Fruit fly (Drosophila melanogaster) whole organism, embryonic: ENCODE results near the gene NELF-B.
A peak's percentile ranks its signal among the peaks of the same experiment; 100 is the strongest.

Experiments
- Ada2b ChIP-seq: fragments of 200-800 bp; sonication (Bioruptor generic); IDR thresholded peaks from 2 replicates; pipeline ENCODE4 v1.3.6; 2022; ENCODE audit warnings: missing biosample characterization, missing genetic modification characterization
- Aef1 ChIP-seq: fragments of 200-800 bp; sonication (Bioruptor generic); IDR thresholded peaks from 3 replicates; pipeline ENCODE4 v1.3.6; 2022; ENCODE audit warnings: missing biosample characterization, missing genetic modification characterization
- Asciz ChIP-seq: fragments of 200-800 bp; sonication (Bioruptor generic); optimal IDR thresholded peaks from 2 replicates; lab custom pipeline; 2017; ENCODE audit warnings: missing biosample characterization, mild to moderate bottlenecking, missing genetic modification characterization, missing genetic modification reagents
- CG11456 ChIP-seq: fragments of 200-800 bp; sonication (Bioruptor generic); IDR thresholded peaks from 3 replicates; pipeline ENCODE4 v1.3.6; 2022; ENCODE audit warnings: missing biosample characterization, missing genetic modification characterization
- CG12104 ChIP-seq: fragments of 200-800 bp; sonication (Bioruptor generic); optimal IDR thresholded peaks from 3 replicates; lab custom pipeline; 2016; ENCODE audit warnings: missing biosample characterization, missing genetic modification characterization
- CG14965 ChIP-seq: fragments of 200-800 bp; sonication (Bioruptor generic); optimal IDR thresholded peaks from 2 replicates; lab custom pipeline; 2016; ENCODE audit warnings: missing biosample characterization, missing genetic modification characterization, borderline replicate concordance
- CG15696 ChIP-seq: fragments of 200-800 bp; sonication (Bioruptor generic); optimal IDR thresholded peaks from 2 replicates; lab custom pipeline; 2019; ENCODE audit warnings: missing biosample characterization, mild to moderate bottlenecking, missing genetic modification characterization, moderate library complexity
- CG1603 ChIP-seq: fragments of 200-800 bp; sonication (Bioruptor generic); optimal IDR thresholded peaks from 2 replicates; lab custom pipeline; 2019; ENCODE audit warnings: missing biosample characterization, mild to moderate bottlenecking, missing genetic modification characterization, moderate library complexity
- CG16779 ChIP-seq: fragments of 200-800 bp; sonication (Bioruptor generic); IDR thresholded peaks from 2 replicates; pipeline ENCODE4 v1.3.6; 2022; ENCODE audit warnings: missing biosample characterization, missing genetic modification characterization
- CG16813 ChIP-seq: fragments of 200-800 bp; sonication (Bioruptor generic); IDR thresholded peaks from 3 replicates; pipeline ENCODE4 v1.3.6; 2022; ENCODE audit warnings: missing biosample characterization, missing genetic modification characterization; ENCODE audit not compliant: partially characterized antibody
- CG17829 ChIP-seq: fragments of 200-800 bp; optimal IDR thresholded peaks from 2 replicates; lab custom pipeline; 2019; ENCODE audit warnings: missing biosample characterization, mild to moderate bottlenecking, missing genetic modification characterization, moderate library complexity
- CG31224 ChIP-seq: fragments of 200-800 bp; sonication (Bioruptor generic); IDR thresholded peaks from 2 replicates; pipeline ENCODE4 v1.3.6; 2022; ENCODE audit warnings: missing biosample characterization, missing genetic modification characterization
- CG3163 ChIP-seq: fragments of 200-800 bp; sonication (Bioruptor generic); optimal IDR thresholded peaks from 3 replicates; lab custom pipeline; 2016; ENCODE audit warnings: missing biosample characterization, missing genetic modification characterization
- CG33557 ChIP-seq: fragments of 200-800 bp; sonication (Bioruptor generic); optimal IDR thresholded peaks from 2 replicates; lab custom pipeline; 2019; ENCODE audit warnings: missing biosample characterization, mild to moderate bottlenecking, missing genetic modification characterization, moderate library complexity
- CG4854 ChIP-seq: fragments of 200-800 bp; sonication (Bioruptor generic); optimal IDR thresholded peaks from 2 replicates; lab custom pipeline; 2016; ENCODE audit warnings: missing biosample characterization, missing genetic modification characterization, inconsistent platforms
- CG7963 ChIP-seq: fragments of 200-800 bp; sonication (Bioruptor generic); IDR thresholded peaks from 3 replicates; pipeline ENCODE4 v1.3.6; 2022; ENCODE audit warnings: missing biosample characterization, missing genetic modification characterization; ENCODE audit not compliant: partially characterized antibody
- CG8281 ChIP-seq: fragments of 200-800 bp; sonication (Bioruptor generic); optimal IDR thresholded peaks from 2 replicates; lab custom pipeline; 2018; ENCODE audit warnings: missing biosample characterization, mild to moderate bottlenecking, missing genetic modification characterization, moderate library complexity
- CG8478 ChIP-seq: fragments of >200 bp; optimal IDR thresholded peaks from 2 replicates; lab custom pipeline; 2018
- CG9727 ChIP-seq: fragments of 200-800 bp; sonication (Bioruptor generic); optimal IDR thresholded peaks from 3 replicates; lab custom pipeline; 2017; ENCODE audit warnings: missing biosample characterization, mild to moderate bottlenecking, missing genetic modification characterization
- D ChIP-seq, 2 experiments: fragments of 200-800 bp in 1 of 2; fragments of >200 bp in 1 of 2; sonication (Bioruptor generic) in 1 of 2; optimal IDR thresholded peaks; 2 replicates in 1 of 2; 3 replicates in 1 of 2; lab custom pipeline; 2017; ENCODE audit warnings: mild to moderate bottlenecking in 1 of 2, missing biosample characterization in 1 of 2, missing genetic modification characterization in 1 of 2, missing genetic modification reagents in 1 of 2
- Dfd ChIP-seq, 2 experiments: fragments of >200 bp; optimal IDR thresholded peaks; 2 replicates each; lab custom pipeline; 2017; ENCODE audit warnings: missing biosample characterization in 2 of 2, missing genetic modification characterization in 2 of 2
- Ets97D ChIP-seq: fragments of 200-800 bp; sonication (Bioruptor generic); optimal IDR thresholded peaks from 3 replicates; lab custom pipeline; 2016; ENCODE audit warnings: missing biosample characterization, missing genetic modification characterization
- Fer1 ChIP-seq: fragments of 200-800 bp; sonication (Bioruptor generic); optimal IDR thresholded peaks from 2 replicates; lab custom pipeline; 2017; ENCODE audit warnings: missing biosample characterization, mild to moderate bottlenecking, missing genetic modification characterization
- Hr39 ChIP-seq: fragments of >200 bp; optimal IDR thresholded peaks from 2 replicates; lab custom pipeline; 2017
- Meics ChIP-seq: fragments of 200-800 bp; sonication (Bioruptor generic); optimal IDR thresholded peaks from 2 replicates; lab custom pipeline; 2017; ENCODE audit warnings: missing biosample characterization, mild to moderate bottlenecking, missing genetic modification characterization
- Nf-YB ChIP-seq: fragments of 200-800 bp; sonication (Bioruptor generic); optimal IDR thresholded peaks from 3 replicates; lab custom pipeline; 2019; ENCODE audit warnings: missing biosample characterization, mild to moderate bottlenecking, missing genetic modification characterization, moderate library complexity
- Sry-β ChIP-seq: fragments of 200-800 bp; sonication (Bioruptor generic); optimal IDR thresholded peaks from 2 replicates; lab custom pipeline; 2018; ENCODE audit warnings: missing biosample characterization, mild to moderate bottlenecking, missing genetic modification characterization, moderate library complexity
- al ChIP-seq: fragments of 200-800 bp; sonication (Bioruptor generic); IDR thresholded peaks from 2 replicates; pipeline ENCODE4 v1.3.6; 2022; ENCODE audit warnings: missing biosample characterization, missing genetic modification characterization
- az2 ChIP-seq: fragments of 200-800 bp; sonication (Bioruptor generic); optimal IDR thresholded peaks from 3 replicates; lab custom pipeline; 2016; ENCODE audit warnings: missing biosample characterization, missing genetic modification characterization
- bigmax ChIP-seq: fragments of 200-800 bp; sonication (Bioruptor generic); optimal IDR thresholded peaks from 2 replicates; lab custom pipeline; 2018; ENCODE audit warnings: missing biosample characterization, mild to moderate bottlenecking, missing genetic modification characterization
- br ChIP-seq: fragments of >200 bp; optimal IDR thresholded peaks from 2 replicates; lab custom pipeline; 2017
- cad ChIP-seq: fragments of >200 bp; optimal IDR thresholded peaks from 2 replicates; lab custom pipeline; 2017; ENCODE audit warnings: missing biosample characterization, missing genetic modification characterization
- cas ChIP-seq: fragments of 200-800 bp; sonication (Bioruptor generic); IDR thresholded peaks from 2 replicates; pipeline ENCODE4 v1.3.6; 2022; ENCODE audit warnings: missing biosample characterization, missing genetic modification characterization
- chn ChIP-seq: fragments of 200-800 bp; sonication (Bioruptor generic); optimal IDR thresholded peaks from 2 replicates; lab custom pipeline; 2016; ENCODE audit warnings: missing biosample characterization, missing genetic modification characterization
- crol ChIP-seq: fragments of 200-800 bp; sonication (Bioruptor generic); IDR thresholded peaks from 2 replicates; pipeline ENCODE4 v1.3.6; 2022; ENCODE audit warnings: missing biosample characterization, missing genetic modification characterization
- danr ChIP-seq: fragments of 200-800 bp; sonication (Bioruptor generic); IDR thresholded peaks from 2 replicates; pipeline ENCODE4 v1.3.6; 2022; ENCODE audit warnings: missing biosample characterization, missing genetic modification characterization
- dpn ChIP-seq, 2 experiments: fragments of 200-800 bp; sonication (Bioruptor generic); optimal IDR thresholded peaks; 3 replicates each; lab custom pipeline; 2016; ENCODE audit warnings: missing biosample characterization in 2 of 2, missing genetic modification characterization in 2 of 2
- ewg ChIP-seq: fragments of 200-800 bp; sonication (Bioruptor generic); optimal IDR thresholded peaks from 3 replicates; lab custom pipeline; 2017; ENCODE audit warnings: mild to moderate bottlenecking, missing biosample characterization, missing genetic modification reagents, missing genetic modification characterization
- exex ChIP-seq: fragments of 200-800 bp; sonication (Bioruptor generic); optimal IDR thresholded peaks from 4 replicates; lab custom pipeline; 2018; ENCODE audit warnings: missing biosample characterization, mild to moderate bottlenecking, missing genetic modification characterization, moderate library complexity
- fd102C ChIP-seq: fragments of 200-800 bp; sonication (Bioruptor generic); optimal IDR thresholded peaks from 2 replicates; lab custom pipeline; 2018; ENCODE audit warnings: missing biosample characterization, mild to moderate bottlenecking, missing genetic modification characterization, moderate library complexity
- ham ChIP-seq: fragments of 200-800 bp; sonication (Bioruptor generic); IDR thresholded peaks from 2 replicates; pipeline ENCODE4 v1.3.6; 2022; ENCODE audit warnings: missing biosample characterization, missing genetic modification characterization
- hbn ChIP-seq: fragments of 200-800 bp; sonication (Bioruptor generic); IDR thresholded peaks from 2 replicates; pipeline ENCODE4 v1.3.6; 2022; ENCODE audit warnings: missing biosample characterization, missing genetic modification characterization; ENCODE audit not compliant: partially characterized antibody
- mirr ChIP-seq: fragments of 200-800 bp; sonication (Bioruptor generic); optimal IDR thresholded peaks from 3 replicates; lab custom pipeline; 2018; ENCODE audit warnings: missing biosample characterization, mild to moderate bottlenecking, missing genetic modification characterization
- sc ChIP-seq, 3 experiments: fragments of >200 bp in 2 of 3; fragments of 200-800 bp in 1 of 3; sonication (Bioruptor generic) in 1 of 3; optimal IDR thresholded peaks; 2 replicates in 2 of 3; 3 replicates in 1 of 3; lab custom pipeline; 2017; ENCODE audit warnings: mild to moderate bottlenecking in 1 of 3, missing biosample characterization in 1 of 3, missing genetic modification characterization in 1 of 3, missing genetic modification reagents in 1 of 3
- slou ChIP-seq: fragments of 200-800 bp; sonication (Bioruptor generic); optimal IDR thresholded peaks from 3 replicates; lab custom pipeline; 2016; ENCODE audit warnings: missing biosample characterization, missing genetic modification characterization
- sob ChIP-seq: fragments of 200-800 bp; sonication (Bioruptor generic); IDR thresholded peaks from 2 replicates; pipeline ENCODE4 v1.3.6; 2022; ENCODE audit warnings: missing biosample characterization, missing genetic modification characterization
- ttk ChIP-seq: fragments of 200-800 bp; sonication (Bioruptor generic); IDR thresholded peaks from 2 replicates; pipeline ENCODE4 v2.1.2; 2022; ENCODE audit warnings: missing biosample characterization, missing genetic modification characterization
- wek ChIP-seq: fragments of 200-800 bp; sonication (Bioruptor generic); optimal IDR thresholded peaks from 3 replicates; lab custom pipeline; 2018; ENCODE audit warnings: missing biosample characterization, mild to moderate bottlenecking, missing genetic modification characterization, moderate library complexity

NELF-B gene

dm6 chrX:7708942-7709707 is 19.0 kb downstream of the NELF-B start, which contains the start of gene CHES-1-like (continued):
- TF ChIP-seq CG7963 (GFP tag; lab: Robert Waterston, UW) (no peak), Aef1 (GFP tag; lab: Robert Waterston, UW) (peak; percentile 74), hbn (GFP tag; lab: Robert Waterston, UW) (no peak), exex (tag; lab: Kevin White, UChicago) (peak; percentile 48), CG16813 (GFP tag; lab: Robert Waterston, UW) (no peak), ham (GFP tag; lab: Robert Waterston, UW) (no peak), chn (peak; percentile 88), ewg (GFP tag; lab: Kevin White, UChicago) (peak; percentile 86), ttk (peak; percentile 82), dpn (GFP tag; optimal IDR thresholded peaks at IDR 0.05; lab: Kevin White, UChicago) (peak; percentile 91 to 93), CG8281 (tag; lab: Kevin White, UChicago) (peak; percentile 73), Fer1 (GFP tag; lab: Kevin White, UChicago) (peak; percentile 88), CG17829 (peak; percentile 91), crol (GFP tag; lab: Robert Waterston, UW) (peak; percentile 96), Asciz (GFP tag; lab: Kevin White, UChicago) (peak; percentile 92), Nf-YB (peak; percentile 76), CG4854 (GFP tag; lab: Kevin White, UChicago) (peak; percentile 70), sc (optimal IDR thresholded peaks at IDR 0.05; lab: Kevin White, UChicago) (no peak), sc (GFP tag; optimal IDR thresholded peaks at IDR 0.05; lab: Kevin White, UChicago) (peak; percentile 90), CG11456 (peak; percentile 71; the same call in 2 of the 3 replicates), Ets97D (GFP tag; lab: Kevin White, UChicago) (peak; percentile 79), bigmax (GFP tag; lab: Kevin White, UChicago) (no peak), sob (peak; percentile 64), CG14965 (GFP tag; lab: Kevin White, UChicago) (peak; percentile 59), CG8478 (lab: Kevin White, UChicago) (no peak), wek (GFP tag; lab: Kevin White, UChicago) (no peak), D (optimal IDR thresholded peaks at IDR 0.05; lab: Kevin White, UChicago) (no peak), D (GFP tag; optimal IDR thresholded peaks at IDR 0.05; lab: Kevin White, UChicago) (peak; percentile 94), CG1603 (tag; lab: Kevin White, UChicago) (peak; percentile 55), al (GFP tag; lab: Robert Waterston, UW) (peak; percentile 67), Dfd (GFP tag; optimal IDR thresholded peaks at IDR 0.05; lab: Kevin White, UChicago) (peak in 1 of 2 experiments; percentile 68), CG16779 (GFP tag; lab: Robert Waterston, UW) (no peak), fd102C (GFP tag; lab: Kevin White, UChicago) (no peak), cad (GFP tag; lab: Kevin White, UChicago) (no peak), Sry-β (peak; percentile 27), Ada2b (GFP tag; lab: Robert Waterston, UW) (peak; percentile 79), CG15696 (tag; lab: Kevin White, UChicago) (peak; percentile 68), mirr (peak; percentile 50), CG31224 (GFP tag; lab: Robert Waterston, UW) (peak; percentile 71), CG9727 (peak; percentile 94), Hr39 (no peak), slou (peak; percentile 83), CG12104 (GFP tag; lab: Kevin White, UChicago) (peak; percentile 85), Meics (GFP tag; lab: Kevin White, UChicago) (peak; percentile 92), az2 (GFP tag; lab: Kevin White, UChicago) (peak; percentile 88), CG3163 (GFP tag; lab: Kevin White, UChicago) (peak; percentile 68), cas (GFP tag; lab: Robert Waterston, UW) (0 out of 2 replicates have a peak, but pooled peaks have one; percentile 40), danr (GFP tag; lab: Robert Waterston, UW) (peak; percentile 71), br (no peak), CG33557 (GFP tag; lab: Kevin White, UChicago) (peak; percentile 71)
